Fruit fly (Drosophila melanogaster): ENCODE data around the gene Ugt36A1.

The Ugt36A1 gene

dm6 chr2L:3669034-3669433 is 50.1 kb downstream of the Ugt36A1 start, which contains the start of gene Sfp24Bd:
Sfp24Bd (minus strand) TSS chr2L:3669134.
- TF ChIP-seq CG17806 (tag; optimal IDR thresholded peaks at IDR 0.05) (no peak), rn (GFP tag; IDR thresholded peaks at IDR 0.05) (no peak), CG10348 (GFP tag; IDR thresholded peaks at IDR 0.05) (no peak), CG32121 (GFP tag; IDR thresholded peaks at IDR 0.05) (no peak), Ets98B (GFP tag; IDR thresholded peaks at IDR 0.05) (no peak), CG4496 (GFP tag; IDR thresholded peaks at IDR 0.05) (no peak), CG12605 (GFP tag; IDR thresholded peaks at IDR 0.05) (no peak), CG15710 (tag; optimal IDR thresholded peaks at IDR 0.05) (no peak), D1 (tag; optimal IDR thresholded peaks at IDR 0.05) (no peak), Snoo (tag; optimal IDR thresholded peaks at IDR 0.05) (no peak), Pif1B (GFP tag; optimal IDR thresholded peaks at IDR 0.05) (no peak), CG8301 (tag; optimal IDR thresholded peaks at IDR 0.05) (no peak), CG13204 (GFP tag; optimal IDR thresholded peaks at IDR 0.05) (no peak), CG9948 (tag; optimal IDR thresholded peaks at IDR 0.05) (no peak)

- TF ChIP-seq D1 (tag; optimal IDR thresholded peaks at IDR 0.05) (no peak), fd96Ca (GFP tag; IDR thresholded peaks at IDR 0.05) (no peak), Ets98B (GFP tag; IDR thresholded peaks at IDR 0.05) (no peak), Snoo (tag; optimal IDR thresholded peaks at IDR 0.05) (no peak), Pif1A (GFP tag; optimal IDR thresholded peaks at IDR 0.05) (no peak), CG12605 (GFP tag; IDR thresholded peaks at IDR 0.05) (no peak), CG17806 (tag; optimal IDR thresholded peaks at IDR 0.05) (no peak), CG10348 (GFP tag; IDR thresholded peaks at IDR 0.05) (no peak), CG4496 (GFP tag; IDR thresholded peaks at IDR 0.05) (no peak), CG8159 (tag; optimal IDR thresholded peaks at IDR 0.05) (no peak), CG32121 (GFP tag; IDR thresholded peaks at IDR 0.05) (no peak), CG9948 (tag; optimal IDR thresholded peaks at IDR 0.05) (no peak), CG34367 (tag; optimal IDR thresholded peaks at IDR 0.05) (no peak), rn (GFP tag; IDR thresholded peaks at IDR 0.05) (no peak), CG15710 (tag; optimal IDR thresholded peaks at IDR 0.05) (no peak), Pif1B (GFP tag; optimal IDR thresholded peaks at IDR 0.05) (no peak)
These were observed 50.8 kb downstream of the Ugt36A1 start, which contains the start of gene Sfp24Bb for dm6 chr2L:3669675-3670074. Sfp24Bb (minus strand) TSS chr2L:3669775.

DNA sequence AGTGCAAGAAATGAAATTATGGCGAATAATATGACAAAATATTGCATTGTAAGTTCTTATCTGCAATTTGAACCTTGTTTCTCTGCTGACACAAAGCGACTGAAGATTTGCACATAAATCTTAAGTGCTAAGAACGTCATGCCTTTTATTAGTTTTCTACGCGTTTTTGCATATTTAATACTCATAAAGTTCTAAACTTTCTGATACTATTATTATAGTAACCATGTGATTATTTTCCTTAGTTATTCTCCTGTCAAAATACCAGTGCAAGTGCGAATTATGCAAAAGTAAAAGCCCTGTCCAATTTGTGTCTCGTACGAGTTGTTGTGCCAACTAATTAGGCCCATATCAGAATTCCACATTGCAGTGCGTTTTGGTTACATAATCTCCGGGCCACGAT is 51.6 kb downstream of the Ugt36A1 start, which contains the start of gene Sfp24Bc:
Sfp24Bc (minus strand) TSS at position 101 of the 400 bp plus-strand sequence.
- TF ChIP-seq CG17806 (tag; optimal IDR thresholded peaks at IDR 0.05) (no peak), CG15710 (tag; optimal IDR thresholded peaks at IDR 0.05) (no peak), CG10348 (GFP tag; IDR thresholded peaks at IDR 0.05) (no peak), CG14655 (GFP tag; optimal IDR thresholded peaks at IDR 0.05) (no peak), Snoo (tag; optimal IDR thresholded peaks at IDR 0.05) (no peak), CG34367 (tag; optimal IDR thresholded peaks at IDR 0.05) (no peak), CG8301 (tag; optimal IDR thresholded peaks at IDR 0.05) (no peak), rn (GFP tag; IDR thresholded peaks at IDR 0.05) (no peak), gl (tag; optimal IDR thresholded peaks at IDR 0.05) (no peak), CG4496 (GFP tag; IDR thresholded peaks at IDR 0.05) (no peak), CG8159 (tag; optimal IDR thresholded peaks at IDR 0.05) (no peak), CG32121 (GFP tag; IDR thresholded peaks at IDR 0.05) (no peak)
